Fruit fly (Drosophila melanogaster) whole organism, embryonic: Measurements from ENCODE around the gene CG45544.

Source experiments
- Antp ChIP-seq: fragments of 200-800 bp; sonication (Bioruptor generic); optimal IDR thresholded peaks from 3 replicates; lab custom pipeline; 2016; ENCODE audit warnings: missing biosample characterization, missing genetic modification characterization
- CG11504 ChIP-seq: fragments of 200-800 bp; sonication (Bioruptor generic); optimal IDR thresholded peaks from 3 replicates; lab custom pipeline; 2019; ENCODE audit warnings: missing biosample characterization, mild to moderate bottlenecking, missing genetic modification characterization, moderate library complexity
- CG11560 ChIP-seq: fragments of 200-800 bp; sonication (Bioruptor generic); IDR thresholded peaks from 3 replicates; pipeline ENCODE4 v1.3.6; 2022; ENCODE audit warnings: missing biosample characterization, missing genetic modification characterization
- CG11695 ChIP-seq: fragments of 200-800 bp; sonication (Bioruptor generic); IDR thresholded peaks from 3 replicates; pipeline ENCODE4 v1.3.6; 2022; ENCODE audit warnings: missing biosample characterization, missing genetic modification characterization
- CG12659 ChIP-seq: fragments of 200-800 bp; sonication (Bioruptor generic); optimal IDR thresholded peaks from 3 replicates; lab custom pipeline; 2017; ENCODE audit warnings: mild to moderate bottlenecking, missing biosample characterization, missing genetic modification reagents, missing genetic modification characterization
- CG13894 ChIP-seq: fragments of 200-800 bp; sonication (Bioruptor generic); optimal IDR thresholded peaks from 3 replicates; lab custom pipeline; 2018; ENCODE audit warnings: missing biosample characterization, mild to moderate bottlenecking, missing genetic modification characterization, moderate library complexity
- CG16815 ChIP-seq: fragments of 200-800 bp; sonication (Bioruptor generic); optimal IDR thresholded peaks from 3 replicates; lab custom pipeline; 2017; ENCODE audit warnings: missing biosample characterization, mild to moderate bottlenecking, missing genetic modification characterization
- CG17612 ChIP-seq: fragments of 200-800 bp; sonication (Bioruptor generic); IDR thresholded peaks from 2 replicates; pipeline ENCODE4 v1.3.6; 2022; ENCODE audit warnings: missing biosample characterization, missing genetic modification characterization
- CG17912 ChIP-seq: fragments of 200-800 bp; sonication (Bioruptor generic); optimal IDR thresholded peaks from 2 replicates; lab custom pipeline; 2018; ENCODE audit warnings: missing biosample characterization, mild to moderate bottlenecking, missing genetic modification characterization
- CG18764 ChIP-seq: fragments of 200-800 bp; sonication (Bioruptor generic); optimal IDR thresholded peaks from 3 replicates; lab custom pipeline; 2016; ENCODE audit warnings: missing biosample characterization, missing genetic modification characterization
- CG2129 ChIP-seq: fragments of 200-800 bp; sonication (Bioruptor generic); IDR thresholded peaks from 2 replicates; pipeline ENCODE4 v1.3.6; 2022; ENCODE audit warnings: missing biosample characterization, missing genetic modification characterization; ENCODE audit not compliant: partially characterized antibody
- CG30403 ChIP-seq: fragments of 200-800 bp; sonication (Bioruptor generic); optimal IDR thresholded peaks from 3 replicates; lab custom pipeline; 2016; ENCODE audit warnings: missing biosample characterization, missing genetic modification characterization
- CG30431 ChIP-seq: fragments of 200-800 bp; sonication (Bioruptor generic); optimal IDR thresholded peaks from 2 replicates; lab custom pipeline; 2017; ENCODE audit warnings: missing biosample characterization, missing genetic modification characterization
- CG31365 ChIP-seq: fragments of 200-800 bp; sonication (Bioruptor generic); optimal IDR thresholded peaks from 2 replicates; lab custom pipeline; 2018; ENCODE audit warnings: missing biosample characterization, mild to moderate bottlenecking, missing genetic modification characterization
- CG3163 ChIP-seq: fragments of 200-800 bp; sonication (Bioruptor generic); optimal IDR thresholded peaks from 3 replicates; lab custom pipeline; 2016; ENCODE audit warnings: missing biosample characterization, missing genetic modification characterization
- CG32532 ChIP-seq: fragments of 200-800 bp; sonication (Bioruptor generic); IDR thresholded peaks from 2 replicates; pipeline ENCODE4 v1.3.6; 2022; ENCODE audit warnings: missing biosample characterization, missing genetic modification characterization
- CG3995 ChIP-seq: fragments of 200-800 bp; sonication (Bioruptor generic); optimal IDR thresholded peaks from 3 replicates; lab custom pipeline; 2016; ENCODE audit warnings: missing biosample characterization, missing genetic modification characterization
- CG4707 ChIP-seq: fragments of 200-800 bp; sonication (Bioruptor generic); optimal IDR thresholded peaks from 2 replicates; lab custom pipeline; 2018; ENCODE audit warnings: missing biosample characterization, mild to moderate bottlenecking, missing genetic modification characterization, moderate library complexity
- CG4854 ChIP-seq: fragments of 200-800 bp; sonication (Bioruptor generic); optimal IDR thresholded peaks from 2 replicates; lab custom pipeline; 2016; ENCODE audit warnings: missing biosample characterization, missing genetic modification characterization, inconsistent platforms
- CG5245 ChIP-seq: fragments of 200-800 bp; sonication (Bioruptor generic); optimal IDR thresholded peaks from 3 replicates; lab custom pipeline; 2016; ENCODE audit warnings: missing biosample characterization, missing genetic modification characterization
- CG6254 ChIP-seq: fragments of 200-800 bp; sonication (Bioruptor generic); optimal IDR thresholded peaks from 3 replicates; lab custom pipeline; 2017; ENCODE audit warnings: mild to moderate bottlenecking, missing biosample characterization, missing genetic modification reagents, missing genetic modification characterization
- CG9437 ChIP-seq: fragments of 200-800 bp; sonication (Bioruptor generic); optimal IDR thresholded peaks from 2 replicates; lab custom pipeline; 2018; ENCODE audit warnings: missing biosample characterization, mild to moderate bottlenecking, missing genetic modification characterization
- CTCF ChIP-seq: fragments of 200-800 bp; sonication (Bioruptor generic); optimal IDR thresholded peaks from 2 replicates; lab custom pipeline; 2017; ENCODE audit warnings: missing biosample characterization, mild to moderate bottlenecking, missing genetic modification characterization, moderate library complexity
- Dad ChIP-seq: fragments of 200-800 bp; sonication (Bioruptor generic); optimal IDR thresholded peaks from 3 replicates; lab custom pipeline; 2016; ENCODE audit warnings: missing biosample characterization, missing genetic modification characterization
- Dbx ChIP-seq: fragments of 200-800 bp; sonication (Bioruptor generic); IDR thresholded peaks from 3 replicates; pipeline ENCODE4 v1.3.6; 2022; ENCODE audit warnings: missing biosample characterization, missing genetic modification characterization
- Ets65A ChIP-seq: fragments of 200-800 bp; sonication (Bioruptor generic); peaks from one replicate; lab custom pipeline; 2016; ENCODE audit warnings: missing biosample characterization, missing genetic modification characterization
- H15 ChIP-seq: fragments of 200-800 bp; sonication (Bioruptor generic); IDR thresholded peaks from 3 replicates; pipeline ENCODE4 v1.3.6; 2022; ENCODE audit warnings: missing biosample characterization, missing genetic modification characterization
- HLH4C ChIP-seq: fragments of 200-800 bp; sonication (Bioruptor generic); IDR thresholded peaks from 3 replicates; pipeline ENCODE4 v1.3.6; 2022; ENCODE audit warnings: missing biosample characterization, missing genetic modification characterization; ENCODE audit not compliant: partially characterized antibody
- Hand ChIP-seq: fragments of 200-800 bp; sonication (Bioruptor generic); optimal IDR thresholded peaks from 2 replicates; lab custom pipeline; 2017; ENCODE audit warnings: mild to moderate bottlenecking, missing biosample characterization, missing genetic modification reagents, missing genetic modification characterization
- Mes4 ChIP-seq: fragments of 200-800 bp; sonication (Bioruptor generic); optimal IDR thresholded peaks from 2 replicates; lab custom pipeline; 2016; ENCODE audit warnings: missing biosample characterization, missing genetic modification characterization
- NFAT ChIP-seq: fragments of 200-800 bp; sonication (Bioruptor generic); IDR thresholded peaks from 2 replicates; pipeline ENCODE4 v1.3.6; 2022; ENCODE audit warnings: missing biosample characterization, missing genetic modification characterization
- Nf-YC ChIP-seq: fragments of 200-800 bp; optimal IDR thresholded peaks from 3 replicates; lab custom pipeline; 2019; ENCODE audit warnings: missing biosample characterization, mild to moderate bottlenecking, missing genetic modification characterization, moderate library complexity
- Sox102F ChIP-seq: fragments of 200-800 bp; sonication (Bioruptor generic); optimal IDR thresholded peaks from 2 replicates; lab custom pipeline; 2018; ENCODE audit warnings: missing biosample characterization, mild to moderate bottlenecking, missing genetic modification characterization, moderate library complexity
- Usf ChIP-seq: fragments of 200-800 bp; sonication (Bioruptor generic); optimal IDR thresholded peaks from 2 replicates; lab custom pipeline; 2017; ENCODE audit warnings: missing genotype, missing biosample characterization, missing genetic modification characterization
- ac ChIP-seq: fragments of 200-800 bp; sonication (Bioruptor generic); optimal IDR thresholded peaks from 3 replicates; lab custom pipeline; 2017; ENCODE audit warnings: missing biosample characterization, mild to moderate bottlenecking, missing genetic modification characterization
- amos ChIP-seq: fragments of 200-800 bp; sonication (Bioruptor generic); IDR thresholded peaks from 2 replicates; pipeline ENCODE4 v1.3.6; 2022; ENCODE audit warnings: missing biosample characterization, missing genetic modification characterization; ENCODE audit not compliant: partially characterized antibody
- bsh ChIP-seq, 2 experiments: fragments of 200-800 bp; sonication (Bioruptor generic); optimal IDR thresholded peaks; 2 replicates each; lab custom pipeline; 2017 to 2018; ENCODE audit warnings: mild to moderate bottlenecking in 2 of 2, missing biosample characterization in 2 of 2, missing genetic modification characterization in 2 of 2, moderate library complexity in 1 of 2
- esg ChIP-seq: fragments of 200-800 bp; sonication (Bioruptor generic); conservative IDR thresholded peaks from 2 replicates; pipeline ENCODE4 v1.3.6; 2022; ENCODE audit warnings: missing biosample characterization, missing genetic modification characterization
- ewg ChIP-seq: fragments of 200-800 bp; sonication (Bioruptor generic); optimal IDR thresholded peaks from 3 replicates; lab custom pipeline; 2017; ENCODE audit warnings: mild to moderate bottlenecking, missing biosample characterization, missing genetic modification reagents, missing genetic modification characterization
- fd96Cb ChIP-seq: fragments of 200-800 bp; sonication (Bioruptor generic); optimal IDR thresholded peaks from 2 replicates; lab custom pipeline; 2018; ENCODE audit warnings: missing biosample characterization, mild to moderate bottlenecking, missing genetic modification characterization, moderate library complexity
- gcm2 ChIP-seq: fragments of 200-800 bp; sonication (Bioruptor generic); optimal IDR thresholded peaks from 2 replicates; lab custom pipeline; 2016; ENCODE audit warnings: missing biosample characterization, missing genetic modification characterization
- kah ChIP-seq: fragments of 200-800 bp; sonication (Bioruptor generic); optimal IDR thresholded peaks from 2 replicates; lab custom pipeline; 2018; ENCODE audit warnings: missing biosample characterization, mild to moderate bottlenecking, missing genetic modification characterization
- ken ChIP-seq: fragments of 200-800 bp; sonication (Bioruptor generic); IDR thresholded peaks from 3 replicates; pipeline ENCODE4 v1.3.6; 2022; ENCODE audit warnings: missing biosample characterization, missing genetic modification characterization
- knrl ChIP-seq: fragments of 200-800 bp; sonication (Bioruptor generic); IDR thresholded peaks from 3 replicates; pipeline ENCODE4 v1.3.6; 2022; ENCODE audit warnings: missing biosample characterization, missing genetic modification characterization; ENCODE audit not compliant: partially characterized antibody
- mirr ChIP-seq: fragments of 200-800 bp; sonication (Bioruptor generic); optimal IDR thresholded peaks from 3 replicates; lab custom pipeline; 2018; ENCODE audit warnings: missing biosample characterization, mild to moderate bottlenecking, missing genetic modification characterization
- nerfin-1 ChIP-seq: fragments of 200-800 bp; sonication (Bioruptor generic); optimal IDR thresholded peaks from 3 replicates; lab custom pipeline; 2019; ENCODE audit warnings: missing biosample characterization, mild to moderate bottlenecking, missing genetic modification characterization, moderate library complexity
- ssp ChIP-seq: fragments of 200-800 bp; sonication (Bioruptor generic); IDR thresholded peaks from 2 replicates; pipeline ENCODE4 v1.3.6; 2022; ENCODE audit warnings: missing biosample characterization, missing genetic modification characterization
- stwl ChIP-seq: fragments of 200-800 bp; sonication (Bioruptor generic); optimal IDR thresholded peaks from 3 replicates; lab custom pipeline; 2018; ENCODE audit warnings: missing biosample characterization, mild to moderate bottlenecking, missing genetic modification characterization, moderate library complexity
- vvl ChIP-seq: fragments of 200-800 bp; sonication (Bioruptor generic); IDR thresholded peaks from 2 replicates; pipeline ENCODE4 v1.3.6; 2022; ENCODE audit warnings: missing biosample characterization, missing genetic modification characterization
- zfh2 ChIP-seq: fragments of 200-800 bp; sonication (Bioruptor generic); optimal IDR thresholded peaks from 2 replicates; lab custom pipeline; 2016; ENCODE audit warnings: missing biosample characterization, missing genetic modification characterization

CG45544 gene

DNA sequence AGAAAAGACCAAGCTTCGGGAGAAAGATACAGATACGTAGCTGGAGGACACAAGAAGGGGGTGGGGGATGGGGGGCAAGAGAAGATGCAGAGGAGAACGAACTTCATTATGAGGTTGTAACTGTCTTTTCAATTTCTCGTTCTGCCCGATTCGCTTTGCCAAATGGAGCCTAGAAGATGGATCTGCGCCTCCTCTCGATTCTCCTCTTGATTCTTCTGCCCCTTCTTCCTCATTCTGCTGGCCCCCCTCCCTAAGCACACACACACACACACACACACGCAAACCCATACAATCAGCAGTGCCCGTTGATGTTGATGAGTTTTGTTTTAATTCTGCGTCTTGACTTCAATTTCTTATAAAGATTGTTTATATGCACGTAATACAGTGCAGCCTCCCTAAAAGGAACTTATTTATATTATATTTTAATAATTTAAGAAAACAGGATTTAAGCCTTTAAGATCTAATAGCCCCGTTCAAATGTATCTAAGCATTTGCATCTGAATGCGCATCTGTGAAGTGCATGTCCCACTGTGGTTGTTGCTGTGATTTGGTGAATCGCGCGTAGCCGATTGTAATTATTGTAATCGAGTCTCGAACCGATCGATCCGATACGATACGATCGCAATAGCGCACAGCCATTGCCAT lies 49.2 kb upstream of the CG45544 start (continued):
- no peak for TF ChIP-seq gcm2 (GFP tag; lab: Kevin White, UChicago)
- TF ChIP-seq Mes4 (GFP tag; lab: Kevin White, UChicago) = no peak
- peak; percentile 60 to 87 for TF ChIP-seq bsh (GFP tag; optimal IDR thresholded peaks at IDR 0.05; lab: Kevin White, UChicago)
- peak; percentile 61 for TF ChIP-seq CG32532 (GFP tag; lab: Robert Waterston, UW)
- TF ChIP-seq vvl (GFP tag; lab: Robert Waterston, UW) = peak; percentile 82
- TF ChIP-seq CG18764 (GFP tag; lab: Kevin White, UChicago) = no peak
- TF ChIP-seq CG9437 (GFP tag; lab: Kevin White, UChicago) = no peak
- no peak for TF ChIP-seq zfh2 (GFP tag; lab: Kevin White, UChicago)
- no peak for TF ChIP-seq CG3163
- peak; percentile 13 for TF ChIP-seq Antp (GFP tag; lab: Kevin White, UChicago)
- TF ChIP-seq CG4854 (GFP tag; lab: Kevin White, UChicago) = no peak
- no peak for TF ChIP-seq mirr (GFP tag; lab: Kevin White, UChicago)
- TF ChIP-seq ssp (GFP tag; lab: Robert Waterston, UW) = peak; percentile 52; the same call in 1 of the 2 replicates
- peak; percentile 66; the same call in 1 of the 3 replicates for TF ChIP-seq H15 (GFP tag; lab: Robert Waterston, UW)
- peak; percentile 26; the same call in 1 of the 3 replicates for TF ChIP-seq CG11560 (tag; lab: Robert Waterston, UW)
- peak; percentile 80 for TF ChIP-seq CG11504
- no peak for TF ChIP-seq stwl (tag; lab: Kevin White, UChicago)
- no peak for TF ChIP-seq CG3995 (GFP tag; lab: Kevin White, UChicago)
- TF ChIP-seq Nf-YC (tag; lab: Kevin White, UChicago) = peak; percentile 39
- TF ChIP-seq NFAT (GFP tag; lab: Robert Waterston, UW) = 0 out of 2 replicates have a peak, but pooled peaks have one; percentile 26
- TF ChIP-seq CG5245 (GFP tag; lab: Kevin White, UChicago) = peak; percentile 14
- TF ChIP-seq CG30431 (GFP tag; lab: Kevin White, UChicago) = peak; percentile 47
- TF ChIP-seq CG2129 = no peak
- no peak for TF ChIP-seq ac
- peak; percentile 85 for TF ChIP-seq Ets65A
- TF ChIP-seq HLH4C (GFP tag; lab: Robert Waterston, UW) = no peak
- TF ChIP-seq CTCF (GFP tag; lab: Kevin White, UChicago) = peak; percentile 3
- peak; percentile 33 for TF ChIP-seq CG30403 (GFP tag; lab: Kevin White, UChicago)
- TF ChIP-seq knrl = no peak
- TF ChIP-seq Dbx (GFP tag; lab: Robert Waterston, UW) = peak; percentile 53; the same call in 1 of the 3 replicates
- TF ChIP-seq kah (GFP tag; lab: Kevin White, UChicago) = no peak
- peak; percentile 21 for TF ChIP-seq CG13894 (tag; lab: Kevin White, UChicago)
- TF ChIP-seq CG16815 (GFP tag; lab: Kevin White, UChicago) = peak; percentile 37
- TF ChIP-seq CG17912 = peak; percentile 17
- TF ChIP-seq ewg (GFP tag; lab: Kevin White, UChicago) = no peak
- TF ChIP-seq ken = peak; percentile 69; the same call in 2 of the 3 replicates
- peak; percentile 67; the same call in 2 of the 3 replicates for TF ChIP-seq CG11695 (GFP tag; lab: Robert Waterston, UW)
- TF ChIP-seq fd96Cb (tag; lab: Kevin White, UChicago) = peak; percentile 60
- peak; percentile 28 for TF ChIP-seq CG6254 (GFP tag; lab: Kevin White, UChicago)
- TF ChIP-seq Usf = peak; percentile 26
- TF ChIP-seq CG31365 (tag; lab: Kevin White, UChicago) = no peak
- TF ChIP-seq amos (GFP tag; lab: Robert Waterston, UW) = no peak
- no peak for TF ChIP-seq nerfin-1 (tag; lab: Kevin White, UChicago)
- TF ChIP-seq CG17612 (GFP tag; lab: Robert Waterston, UW) = peak; percentile 28; the same call in 1 of the 2 replicates
- TF ChIP-seq CG12659 = peak; percentile 57
- TF ChIP-seq Hand = no peak
- TF ChIP-seq Dad (GFP tag; lab: Kevin White, UChicago) = no peak
- TF ChIP-seq esg (GFP tag; lab: Robert Waterston, UW) = peak; percentile 79
- TF ChIP-seq CG4707 (GFP tag; lab: Kevin White, UChicago) = peak; percentile 43
- peak; percentile 74 for TF ChIP-seq Sox102F (GFP tag; lab: Kevin White, UChicago)
